Worm (Caenorhabditis elegans) whole organism, early embryonic: Measurements from ENCODE around the gene srx-45.

Experiments used
- B0310.2 ChIP-seq: sonication (generic microtip); optimal IDR thresholded peaks from 2 replicates; lab custom pipeline; 2016; ENCODE audit warnings: mild to moderate bottlenecking, missing genetic modification characterization, missing compliant biosample characterization
- F13C5.2 ChIP-seq: sonication (generic microtip); optimal IDR thresholded peaks from 2 replicates; lab custom pipeline; 2017; ENCODE audit warnings: mild to moderate bottlenecking, missing genetic modification characterization, inconsistent platforms, missing compliant biosample characterization
- aly-1 ChIP-seq: sonication (generic microtip); optimal IDR thresholded peaks from 2 replicates; lab custom pipeline; 2016; ENCODE audit warnings: missing genetic modification characterization, missing compliant biosample characterization
- ama-1 ChIP-seq: fragments of 150-350 bp; optimal IDR thresholded peaks from 2 replicates; lab custom pipeline; 2014
- ceh-13 ChIP-seq: fragments of 200-800 bp; sonication (Bioruptor generic); optimal IDR thresholded peaks from 2 replicates; lab custom pipeline; 2018; ENCODE audit warnings: mild to moderate bottlenecking, missing genetic modification characterization, missing compliant biosample characterization
- ceh-36 ChIP-seq: sonication (generic microtip); optimal IDR thresholded peaks from 2 replicates; lab custom pipeline; 2016; ENCODE audit warnings: missing genetic modification characterization, inconsistent platforms, missing compliant biosample characterization
- ets-7 ChIP-seq: sonication (generic microtip); optimal IDR thresholded peaks from 2 replicates; lab custom pipeline; 2016; ENCODE audit warnings: missing genotype, missing genetic modification characterization, missing compliant biosample characterization
- flt-1 ChIP-seq: fragments of 200-800 bp; sonication (Bioruptor generic); IDR thresholded peaks from 2 replicates; pipeline ENCODE4 v1.3.6; 2022; ENCODE audit warnings: missing genetic modification characterization, missing compliant biosample characterization
- hmbx-1 ChIP-seq: sonication (generic microtip); optimal IDR thresholded peaks from 2 replicates; lab custom pipeline; 2016; ENCODE audit warnings: mild to moderate bottlenecking, missing genetic modification characterization, missing compliant biosample characterization
- hmg-4 ChIP-seq: fragments of 200-800 bp; sonication (Bioruptor generic); optimal IDR thresholded peaks from 2 replicates; lab custom pipeline; 2018; ENCODE audit warnings: mild to moderate bottlenecking, missing genetic modification characterization, missing compliant biosample characterization
- hnd-1 ChIP-seq: sonication (generic microtip); optimal IDR thresholded peaks from 2 replicates; lab custom pipeline; 2016; ENCODE audit warnings: missing genetic modification characterization, missing compliant biosample characterization
- pes-1 ChIP-seq: fragments of 200-800 bp; sonication (Bioruptor generic); IDR thresholded peaks from 2 replicates; pipeline ENCODE4 v1.3.6; 2022; ENCODE audit warnings: missing genetic modification reagents, missing genetic modification characterization, missing compliant biosample characterization
- scrt-1 ChIP-seq: fragments of 200-800 bp; sonication (Bioruptor generic); IDR thresholded peaks from 2 replicates; pipeline ENCODE4 v1.3.6; 2022; ENCODE audit warnings: missing genetic modification characterization, missing compliant biosample characterization
- sea-1 ChIP-seq: fragments of 200-800 bp; sonication (Bioruptor generic); conservative IDR thresholded peaks from 2 replicates; pipeline ENCODE4 v1.3.6; 2022; ENCODE audit warnings: missing genetic modification characterization, missing compliant biosample characterization
- tbx-11 ChIP-seq: fragments of 200-800 bp; sonication (Bioruptor generic); IDR thresholded peaks from 2 replicates; pipeline ENCODE4 v1.3.6; 2022; ENCODE audit warnings: missing genetic modification characterization, missing compliant biosample characterization
- tbx-37 ChIP-seq: fragments of 200-800 bp; sonication (Bioruptor generic); conservative IDR thresholded peaks from 2 replicates; pipeline ENCODE4 v1.3.6; 2022; ENCODE audit warnings: missing genetic modification reagents, missing genetic modification characterization, missing compliant biosample characterization
- tra-4 ChIP-seq: sonication (generic microtip); optimal IDR thresholded peaks from 2 replicates; lab custom pipeline; 2017; ENCODE audit warnings: missing genetic modification characterization, missing compliant biosample characterization

srx-45 gene

ce11 chrIII:9314476-9314875 is 8.0 kb upstream of the srx-45 start, which contains the start of gene C40H1.8:
Gene C40H1.8, plus strand, starts transcription at chrIII:9314717.
- no peak for TF ChIP-seq hnd-1
- TF ChIP-seq tra-4 (tag; lab: Kevin White, UChicago) = no peak
- TF ChIP-seq hmbx-1 (tag; lab: Kevin White, UChicago) = no peak
- no peak for TF ChIP-seq ets-7 (tag; lab: Kevin White, UChicago)
- TF ChIP-seq ceh-36 = no peak

- no peak for TF ChIP-seq hnd-1
Measured at ce11 chrIII:9309840-9310239, 3.3 kb upstream of the srx-45 start.

- no peak for TF ChIP-seq hnd-1
- no peak for TF ChIP-seq ets-7 (tag; lab: Kevin White, UChicago)
- no peak for TF ChIP-seq tbx-11 (GFP tag; lab: Robert Waterston, UW)
- TF ChIP-seq aly-1 (tag; lab: Kevin White, UChicago) = no peak
- TF ChIP-seq ceh-36 = no peak
- no peak for TF ChIP-seq ama-1 (lab: Kevin White, UChicago)
- TF ChIP-seq sea-1 (GFP tag; lab: Robert Waterston, UW) = no peak
- TF ChIP-seq hmbx-1 (tag; lab: Kevin White, UChicago) = no peak
- TF ChIP-seq F13C5.2 (tag; lab: Kevin White, UChicago) = no peak
- no peak for TF ChIP-seq tbx-37 (GFP tag; lab: Robert Waterston, UW)
- no peak for TF ChIP-seq B0310.2 (tag; lab: Kevin White, UChicago)
- TF ChIP-seq tra-4 (tag; lab: Kevin White, UChicago) = no peak
- TF ChIP-seq ceh-13 (GFP tag; lab: Kevin White, UChicago) = no peak
Measured at ce11 chrIII:9300670-9301069, 5.8 kb downstream of the srx-45 start.

- TF ChIP-seq sea-1 (GFP tag; lab: Robert Waterston, UW) (no peak), tbx-37 (GFP tag; lab: Robert Waterston, UW) (no peak), hnd-1 (no peak), ceh-13 (GFP tag; lab: Kevin White, UChicago) (no peak), pes-1 (GFP tag; lab: Robert Waterston, UW) (no peak), flt-1 (no peak), aly-1 (tag; lab: Kevin White, UChicago) (no peak), tra-4 (tag; lab: Kevin White, UChicago) (no peak), scrt-1 (GFP tag; lab: Robert Waterston, UW) (no peak), tbx-11 (GFP tag; lab: Robert Waterston, UW) (no peak), B0310.2 (tag; lab: Kevin White, UChicago) (no peak), ceh-36 (no peak), ets-7 (tag; lab: Kevin White, UChicago) (no peak), F13C5.2 (tag; lab: Kevin White, UChicago) (no peak), ama-1 (lab: Kevin White, UChicago) (no peak), hmbx-1 (tag; lab: Kevin White, UChicago) (no peak), hmg-4 (no peak)
Measured at ce11 chrIII:9299919-9300318, 6.6 kb downstream of the srx-45 start, which contains the start of gene K01B6.3. Gene K01B6.3, plus strand, starts transcription at chrIII:9300219.

- no peak for TF ChIP-seq pes-1 (GFP tag; lab: Robert Waterston, UW)
- TF ChIP-seq aly-1 (tag; lab: Kevin White, UChicago) = no peak
- no peak for TF ChIP-seq ets-7 (tag; lab: Kevin White, UChicago)
- no peak for TF ChIP-seq tra-4 (tag; lab: Kevin White, UChicago)
- no peak for TF ChIP-seq ceh-36
- TF ChIP-seq tbx-37 (GFP tag; lab: Robert Waterston, UW) = no peak
- TF ChIP-seq flt-1 = no peak
- no peak for TF ChIP-seq B0310.2 (tag; lab: Kevin White, UChicago)
- no peak for TF ChIP-seq hnd-1
- TF ChIP-seq F13C5.2 (tag; lab: Kevin White, UChicago) = no peak
Measured at ce11 chrIII:9299116-9299515, 7.4 kb downstream of the srx-45 start.

- TF ChIP-seq aly-1 (tag; lab: Kevin White, UChicago) (no peak), ets-7 (tag; lab: Kevin White, UChicago) (no peak), scrt-1 (GFP tag; lab: Robert Waterston, UW) (no peak), tbx-11 (GFP tag; lab: Robert Waterston, UW) (no peak), ama-1 (lab: Kevin White, UChicago) (no peak), hnd-1 (no peak), hmg-4 (no peak)
Measured at ce11 chrIII:9297345-9297744, 9.2 kb downstream of the srx-45 start, which contains the start of gene K01B6.4. Gene K01B6.4, minus strand, starts transcription at chrIII:9297445.

ce11 chrIII:9289815-9290214 is 16.7 kb downstream of the srx-45 start:
- no peak for TF ChIP-seq F13C5.2 (tag; lab: Kevin White, UChicago)
- no peak for TF ChIP-seq hnd-1
- no peak for TF ChIP-seq hmbx-1 (tag; lab: Kevin White, UChicago)
- TF ChIP-seq scrt-1 (GFP tag; lab: Robert Waterston, UW) = no peak
- no peak for TF ChIP-seq sea-1 (GFP tag; lab: Robert Waterston, UW)
- TF ChIP-seq pes-1 (GFP tag; lab: Robert Waterston, UW) = no peak

ce11 chrIII:9288540-9288939 is 18.0 kb downstream of the srx-45 start:
- TF ChIP-seq flt-1 (no peak), ama-1 (lab: Kevin White, UChicago) (no peak), pes-1 (GFP tag; lab: Robert Waterston, UW) (no peak)

- TF ChIP-seq ceh-36 (no peak), scrt-1 (GFP tag; lab: Robert Waterston, UW) (no peak), ama-1 (lab: Kevin White, UChicago) (no peak), pes-1 (GFP tag; lab: Robert Waterston, UW) (no peak), F13C5.2 (tag; lab: Kevin White, UChicago) (no peak), sea-1 (GFP tag; lab: Robert Waterston, UW) (no peak), tbx-37 (GFP tag; lab: Robert Waterston, UW) (no peak), hnd-1 (no peak), tbx-11 (GFP tag; lab: Robert Waterston, UW) (no peak), tra-4 (tag; lab: Kevin White, UChicago) (no peak), aly-1 (tag; lab: Kevin White, UChicago) (no peak), hmg-4 (no peak), B0310.2 (tag; lab: Kevin White, UChicago) (no peak), ets-7 (tag; lab: Kevin White, UChicago) (no peak), hmbx-1 (tag; lab: Kevin White, UChicago) (no peak), flt-1 (no peak), ceh-13 (GFP tag; lab: Kevin White, UChicago) (no peak)
Measured at ce11 chrIII:9281480-9281879, 25.0 kb downstream of the srx-45 start, which contains the start of gene fozi-1. Gene fozi-1, plus strand, starts transcription at chrIII:9281780.
